Worm (Caenorhabditis elegans) whole organism, L1 larva: ENCODE results near the gene F52D10.4.
A peak's percentile ranks its signal among the peaks of the same experiment; 100 is the strongest.

Source experiments
- C04F5.9 ChIP-seq: sonication (generic microtip); optimal IDR thresholded peaks from 2 replicates; lab custom pipeline; 2016; ENCODE audit warnings: missing genetic modification characterization, missing compliant biosample characterization
- C16A3.4 ChIP-seq: fragments of 150-350 bp; optimal IDR thresholded peaks from 2 replicates; lab custom pipeline; 2014; ENCODE audit warnings: missing biosample characterization, missing genetic modification characterization
- C34B4.2 ChIP-seq: sonication (generic microtip); optimal IDR thresholded peaks from 2 replicates; lab custom pipeline; 2017; ENCODE audit warnings: mild to moderate bottlenecking, missing genetic modification characterization, missing compliant biosample characterization
- F16B12.6 ChIP-seq: fragments of 150-350 bp; optimal IDR thresholded peaks from 2 replicates; lab custom pipeline; 2014; ENCODE audit warnings: missing biosample characterization, missing genetic modification characterization
- Y116A8C.19 ChIP-seq: sonication (generic microtip); optimal IDR thresholded peaks from 2 replicates; lab custom pipeline; 2016; ENCODE audit warnings: missing compliant biosample characterization, missing genetic modification characterization, borderline replicate concordance
- aha-1 ChIP-seq: fragments of 150-350 bp; optimal IDR thresholded peaks from 2 replicates; lab custom pipeline; 2014; ENCODE audit warnings: missing biosample characterization, missing genetic modification characterization
- aly-2 ChIP-seq: fragments of 150-350 bp; optimal IDR thresholded peaks from 2 replicates; lab custom pipeline; 2014; ENCODE audit warnings: missing biosample characterization, missing genetic modification characterization
- blmp-1 ChIP-seq: fragments of 150-350 bp; optimal IDR thresholded peaks from 2 replicates; lab custom pipeline; 2014; ENCODE audit warnings: missing biosample characterization, missing genetic modification characterization
- ceh-82 ChIP-seq, 3 experiments: fragments of 150-350 bp in 1 of 3; sonication (generic microtip) in 2 of 3; optimal IDR thresholded peaks; 2 replicates each; lab custom pipeline; 2014 to 2017; ENCODE audit warnings: missing biosample characterization in 3 of 3, missing genetic modification characterization in 3 of 3
- ceh-88 ChIP-seq: fragments of 200-800 bp; sonication (Bioruptor generic); IDR thresholded peaks from 2 replicates; pipeline ENCODE4 v1.3.6; 2022; ENCODE audit warnings: missing genetic modification characterization, missing compliant biosample characterization
- ces-1 ChIP-seq: fragments of 150-350 bp; optimal IDR thresholded peaks from 2 replicates; lab custom pipeline; 2014; ENCODE audit warnings: missing biosample characterization, missing genetic modification reagents, missing genetic modification characterization
- dpl-1 ChIP-seq, 3 experiments: fragments of 150-350 bp in 2 of 3; sonication (generic microtip) in 1 of 3; optimal IDR thresholded peaks; 2 replicates each; lab custom pipeline; 2014 to 2017; ENCODE audit warnings: missing biosample characterization in 3 of 3, missing genetic modification characterization in 3 of 3, missing genetic modification reagents in 3 of 3
- efl-1 ChIP-seq, 4 experiments: fragments of 150-350 bp; optimal IDR thresholded peaks in 3 of 4; peaks in 1 of 4; 1 replicate in 1 of 4; 2 replicates in 3 of 4; lab custom pipeline; 2014; ENCODE audit warnings: missing biosample characterization in 2 of 4, missing genetic modification characterization in 2 of 4, missing genetic modification reagents in 2 of 4
- efl-3 ChIP-seq: fragments of 200-800 bp; sonication (Bioruptor generic); optimal IDR thresholded peaks from 2 replicates; lab custom pipeline; 2018; ENCODE audit warnings: mild to moderate bottlenecking, missing genetic modification characterization, missing compliant biosample characterization
- egl-13 ChIP-seq: sonication (generic microtip); optimal IDR thresholded peaks from 2 replicates; lab custom pipeline; 2016; ENCODE audit warnings: missing genotype, missing genetic modification reagents, missing genetic modification characterization, missing compliant biosample characterization
- egl-27 ChIP-seq, 2 experiments: fragments of 150-350 bp in 1 of 2; sonication (generic microtip); optimal IDR thresholded peaks; 3 replicates each; lab custom pipeline; 2017 to 2018; ENCODE audit warnings: missing biosample characterization in 2 of 2, missing genetic modification characterization in 2 of 2, missing genetic modification reagents in 2 of 2
- elt-2 ChIP-seq: sonication (generic microtip); optimal IDR thresholded peaks from 2 replicates; lab custom pipeline; 2016; ENCODE audit warnings: missing genetic modification characterization, mild to moderate bottlenecking, inconsistent platforms, missing compliant biosample characterization, missing genetic modification reagents
- fkh-4 ChIP-seq: sonication (generic microtip); optimal IDR thresholded peaks from 2 replicates; lab custom pipeline; 2016; ENCODE audit warnings: missing compliant biosample characterization, missing genetic modification characterization, borderline replicate concordance
- fkh-8 ChIP-seq: sonication (generic microtip); optimal IDR thresholded peaks from 2 replicates; lab custom pipeline; 2016; ENCODE audit warnings: mild to moderate bottlenecking, missing genetic modification characterization, missing compliant biosample characterization
- fos-1 ChIP-seq: fragments of 150-350 bp; optimal IDR thresholded peaks from 2 replicates; lab custom pipeline; 2014; ENCODE audit warnings: missing biosample characterization, missing genetic modification characterization
- grh-1 ChIP-seq: fragments of 200-800 bp; sonication (Bioruptor generic); IDR thresholded peaks from 2 replicates; pipeline ENCODE4 v1.3.6; 2022; ENCODE audit warnings: missing genetic modification reagents, missing genetic modification characterization, missing compliant biosample characterization
- hlh-4 ChIP-seq: sonication (generic microtip); optimal IDR thresholded peaks from 2 replicates; lab custom pipeline; 2016; ENCODE audit warnings: mild to moderate bottlenecking, missing genetic modification characterization, missing compliant biosample characterization
- hpl-2 ChIP-seq: fragments of 150-350 bp; optimal IDR thresholded peaks from 2 replicates; lab custom pipeline; 2014; ENCODE audit warnings: missing biosample characterization, missing genetic modification reagents, missing genetic modification characterization
- irx-1 ChIP-seq: sonication (generic microtip); optimal IDR thresholded peaks from 2 replicates; lab custom pipeline; 2016; ENCODE audit warnings: missing genetic modification characterization, missing compliant biosample characterization
- jun-1 ChIP-seq: fragments of 150-350 bp; optimal IDR thresholded peaks from 2 replicates; lab custom pipeline; 2014; ENCODE audit warnings: missing biosample characterization, missing genetic modification reagents, missing genetic modification characterization
- lin-13 ChIP-seq: fragments of 150-350 bp; optimal IDR thresholded peaks from 2 replicates; lab custom pipeline; 2014; ENCODE audit warnings: missing biosample characterization, missing genetic modification reagents, missing genetic modification characterization
- lin-14 ChIP-seq: fragments of 200-800 bp; sonication (Bioruptor generic); optimal IDR thresholded peaks from 2 replicates; lab custom pipeline; 2018; ENCODE audit warnings: mild to moderate bottlenecking, missing genetic modification characterization, moderate library complexity, missing compliant biosample characterization
- lin-15B ChIP-seq: fragments of 150-350 bp; sonication (generic microtip); optimal IDR thresholded peaks from 3 replicates; lab custom pipeline; 2014; ENCODE audit warnings: missing biosample characterization, missing genetic modification characterization
- lin-35 ChIP-seq, 2 experiments: fragments of 150-350 bp; optimal IDR thresholded peaks; 2 replicates each; lab custom pipeline; 2014; ENCODE audit warnings: missing biosample characterization in 2 of 2, missing genetic modification characterization in 2 of 2, missing genetic modification reagents in 2 of 2
- lsy-2 ChIP-seq, 2 experiments: fragments of 150-350 bp; optimal IDR thresholded peaks; 2 replicates each; lab custom pipeline; 2014; ENCODE audit warnings: missing biosample characterization in 2 of 2, missing genetic modification characterization in 2 of 2
- mdl-1 ChIP-seq, 2 experiments: fragments of 150-350 bp; optimal IDR thresholded peaks; 2 replicates each; lab custom pipeline; 2014 to 2017; ENCODE audit warnings: missing biosample characterization in 2 of 2, missing genetic modification characterization in 2 of 2, inconsistent platforms in 1 of 2
- mef-2 ChIP-seq: fragments of 150-350 bp; optimal IDR thresholded peaks from 2 replicates; lab custom pipeline; 2014; ENCODE audit warnings: missing biosample characterization, missing genetic modification characterization
- mep-1 ChIP-seq: fragments of 150-350 bp; optimal IDR thresholded peaks from 2 replicates; lab custom pipeline; 2014; ENCODE audit warnings: missing biosample characterization, missing genetic modification characterization
- nhr-12 ChIP-seq: sonication (generic microtip); optimal IDR thresholded peaks from 2 replicates; lab custom pipeline; 2017; ENCODE audit warnings: missing biosample characterization, missing genetic modification characterization
- nhr-19 ChIP-seq: fragments of 200-800 bp; sonication (Bioruptor generic); conservative IDR thresholded peaks from 2 replicates; pipeline ENCODE4 v1.3.6; 2022; ENCODE audit warnings: missing genetic modification characterization, missing compliant biosample characterization
- nhr-71 ChIP-seq: sonication (generic microtip); optimal IDR thresholded peaks from 2 replicates; lab custom pipeline; 2016; ENCODE audit warnings: mild to moderate bottlenecking, missing genetic modification characterization, moderate library complexity, missing compliant biosample characterization
- nhr-76 ChIP-seq: sonication (generic microtip); optimal IDR thresholded peaks from 2 replicates; lab custom pipeline; 2017; ENCODE audit warnings: missing biosample characterization, missing genetic modification characterization
- nhr-77 ChIP-seq: fragments of 150-350 bp; optimal IDR thresholded peaks from 2 replicates; lab custom pipeline; 2014; ENCODE audit warnings: missing biosample characterization, missing genetic modification characterization
- nhr-85 ChIP-seq: sonication (generic microtip); peaks from one replicate; lab custom pipeline; 2016; ENCODE audit warnings: missing genetic modification characterization, inconsistent platforms, missing compliant biosample characterization
- nhr-90 ChIP-seq: sonication (generic microtip); optimal IDR thresholded peaks from 2 replicates; lab custom pipeline; 2016; ENCODE audit warnings: mild to moderate bottlenecking, missing genetic modification characterization, missing compliant biosample characterization; ENCODE audit not compliant: poor library complexity
- pag-3 ChIP-seq: sonication (generic microtip); optimal IDR thresholded peaks from 2 replicates; lab custom pipeline; 2017; ENCODE audit warnings: missing genetic modification characterization, mild to moderate bottlenecking, missing compliant biosample characterization, antibody characterized with exemption, borderline replicate concordance; ENCODE audit not compliant: insufficient read depth
- pax-3 ChIP-seq: fragments of 200-800 bp; sonication (Bioruptor generic); optimal IDR thresholded peaks from 2 replicates; lab custom pipeline; 2018; ENCODE audit warnings: mild to moderate bottlenecking, missing genetic modification characterization, moderate library complexity, missing compliant biosample characterization
- pqm-1 ChIP-seq: sonication (generic microtip); optimal IDR thresholded peaks from 3 replicates; lab custom pipeline; 2017; ENCODE audit warnings: missing biosample characterization, missing genetic modification characterization
- skn-1 ChIP-seq: fragments of 150-350 bp; optimal IDR thresholded peaks from 2 replicates; lab custom pipeline; 2014; ENCODE audit warnings: missing biosample characterization, missing genetic modification characterization
- sox-4 ChIP-seq: sonication (generic microtip); optimal IDR thresholded peaks from 2 replicates; lab custom pipeline; 2016; ENCODE audit warnings: missing genetic modification characterization, missing compliant biosample characterization
- swsn-7 ChIP-seq: sonication (generic microtip); optimal IDR thresholded peaks from 2 replicates; lab custom pipeline; 2016; ENCODE audit warnings: missing genetic modification characterization, missing compliant biosample characterization
- unc-62 ChIP-seq: fragments of 150-350 bp; optimal IDR thresholded peaks from 2 replicates; lab custom pipeline; 2014; ENCODE audit warnings: missing biosample characterization, missing genetic modification reagents, missing genetic modification characterization
- zag-1 ChIP-seq: fragments of 150-350 bp; optimal IDR thresholded peaks from 2 replicates; lab custom pipeline; 2014; ENCODE audit warnings: missing biosample characterization, missing genetic modification characterization
- zip-4 ChIP-seq: fragments of 200-800 bp; sonication (Bioruptor generic); optimal IDR thresholded peaks from 2 replicates; lab custom pipeline; 2018; ENCODE audit warnings: mild to moderate bottlenecking, missing genetic modification characterization, moderate library complexity, missing compliant biosample characterization
- ztf-4 ChIP-seq: fragments of 150-350 bp; optimal IDR thresholded peaks from 2 replicates; lab custom pipeline; 2014; ENCODE audit warnings: missing biosample characterization, missing genetic modification characterization

The F52D10.4 gene

ce11 chrX:11605766-11606490 lies 11.3 kb upstream of the F52D10.4 start (continued):
- TF ChIP-seq blmp-1 (tag; lab: Kevin White, UChicago) (peak; percentile 28), C04F5.9 (peak; percentile 68), lin-15B (peak; percentile 10), pqm-1 (tag; lab: Kevin White, UChicago) (no peak), hlh-4 (tag; lab: Kevin White, UChicago) (peak; percentile 28), nhr-12 (tag; lab: Kevin White, UChicago) (no peak), lin-14 (GFP tag; lab: Kevin White, UChicago) (peak; percentile 93), lsy-2 (tag; optimal IDR thresholded peaks at IDR 0.05; lab: Kevin White, UChicago) (peak; percentile 72 to 78), ceh-82 (tag; optimal IDR thresholded peaks at IDR 0.05; lab: Kevin White, UChicago) (peak; percentile 51 to 70 (median 63)), unc-62 (GFP tag; lab: Kevin White, UChicago) (no peak), ztf-4 (tag; lab: Kevin White, UChicago) (peak; percentile 76), hpl-2 (GFP tag; lab: Kevin White, UChicago) (peak; percentile 94), fos-1 (tag; lab: Kevin White, UChicago) (peak; percentile 39), sox-4 (tag; lab: Kevin White, UChicago) (peak; percentile 89), lin-13 (GFP tag; lab: Kevin White, UChicago) (peak; percentile 51), mdl-1 (tag; optimal IDR thresholded peaks at IDR 0.05; lab: Kevin White, UChicago) (peak in 1 of 2 experiments; percentile 43), nhr-77 (tag; lab: Kevin White, UChicago) (peak; percentile 56), nhr-71 (tag; lab: Kevin White, UChicago) (peak; percentile 98), irx-1 (tag; lab: Kevin White, UChicago) (peak; percentile 97), efl-1 (optimal IDR thresholded peaks at IDR 0.05; lab: Kevin White, UChicago) (peak; percentile 55 to 65), efl-1 (GFP tag; optimal IDR thresholded peaks at IDR 0.05 in 1 of 2; lab: Kevin White, UChicago) (peak; percentile 21 to 97), egl-13 (tag; lab: Kevin White, UChicago) (peak; percentile 96), C34B4.2 (tag; lab: Kevin White, UChicago) (peak; percentile 76), swsn-7 (peak; percentile 97), jun-1 (tag; lab: Kevin White, UChicago) (peak; percentile 31), mef-2 (tag; lab: Kevin White, UChicago) (no peak), nhr-19 (GFP tag; lab: Robert Waterston, UW) (peak; percentile 87), mep-1 (tag; lab: Kevin White, UChicago) (peak; percentile 75), grh-1 (peak; percentile 94), F16B12.6 (tag; lab: Kevin White, UChicago) (no peak), lin-35 (GFP tag; optimal IDR thresholded peaks at IDR 0.05; lab: Kevin White, UChicago) (peak; percentile 35 to 81), elt-2 (peak; percentile 89), zag-1 (tag; lab: Kevin White, UChicago) (peak; percentile 22), ces-1 (GFP tag; lab: Kevin White, UChicago) (peak; percentile 38), dpl-1 (GFP tag; optimal IDR thresholded peaks at IDR 0.05; lab: Kevin White, UChicago) (peak; percentile 66 to 75 (median 69)), skn-1 (tag; lab: Kevin White, UChicago) (peak; percentile 15), aly-2 (tag; lab: Kevin White, UChicago) (peak; percentile 43), ceh-88 (GFP tag; lab: Robert Waterston, UW) (peak; percentile 88), pag-3 (tag; lab: Kevin White, UChicago) (no peak), nhr-90 (peak; percentile 96), aha-1 (tag; lab: Kevin White, UChicago) (peak; percentile 35), fkh-8 (peak; percentile 97), zip-4 (GFP tag; lab: Kevin White, UChicago) (peak; percentile 100), fkh-4 (tag; lab: Kevin White, UChicago) (peak; percentile 70), egl-27 (tag; optimal IDR thresholded peaks at IDR 0.05; lab: Kevin White, UChicago) (peak in 1 of 2 experiments; percentile 99), Y116A8C.19 (tag; lab: Kevin White, UChicago) (no peak), nhr-85 (peak; percentile 100), C16A3.4 (tag; lab: Kevin White, UChicago) (peak; percentile 46), pax-3 (tag; lab: Kevin White, UChicago) (peak; percentile 99), nhr-76 (tag; lab: Kevin White, UChicago) (peak; percentile 67), efl-3 (GFP tag; lab: Kevin White, UChicago) (peak; percentile 83)
